Worm (Caenorhabditis elegans): ENCODE data around the gene srx-104.

DNA sequence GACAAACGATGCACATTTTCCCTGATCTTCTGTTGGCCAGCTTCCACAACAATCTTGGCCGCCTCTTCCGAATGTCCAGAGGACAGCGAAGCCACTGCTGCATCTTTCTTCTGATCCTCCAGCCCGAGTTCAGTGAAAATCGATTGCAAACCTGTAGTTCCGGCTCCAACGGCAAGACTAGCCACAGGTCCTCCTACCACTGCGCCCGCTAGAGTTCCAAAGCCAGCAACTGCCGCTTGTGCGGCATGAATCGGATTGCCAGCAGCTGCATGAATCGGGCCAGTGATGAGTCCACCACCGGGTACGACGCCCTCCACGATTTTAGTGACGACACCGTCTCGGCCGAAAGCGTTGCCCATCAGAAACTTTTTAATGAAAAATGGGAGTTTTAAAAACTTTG lies 11.2 kb downstream of the srx-104 start, which contains the start of gene ifas-1:
- TF ChIP-seq nhr-71 (tag; optimal IDR thresholded peaks at IDR 0.05), result no peak
- TF ChIP-seq nhr-77 (tag; optimal IDR thresholded peaks at IDR 0.05), result no peak
- no peak for TF ChIP-seq sptf-1 (tag; optimal IDR thresholded peaks at IDR 0.05)
- no peak for TF ChIP-seq hpl-2 (GFP tag; optimal IDR thresholded peaks at IDR 0.05)
- TF ChIP-seq nhr-20 (tag; optimal IDR thresholded peaks at IDR 0.05), result no peak
- TF ChIP-seq lin-39 (tag; optimal IDR thresholded peaks at IDR 0.05), result no peak
- no peak for TF ChIP-seq mep-1 (tag; optimal IDR thresholded peaks at IDR 0.05)
- TF ChIP-seq unc-62 (GFP tag; optimal IDR thresholded peaks at IDR 0.05), result no peak
- no peak for TF ChIP-seq nhr-47 (tag; optimal IDR thresholded peaks at IDR 0.05)
- no peak for TF ChIP-seq F16B12.6 (tag; optimal IDR thresholded peaks at IDR 0.05)
- no peak for TF ChIP-seq nhr-11 (tag; optimal IDR thresholded peaks at IDR 0.05)
- no peak for TF ChIP-seq nhr-19 (GFP tag; conservative IDR thresholded peaks at IDR 0.05)
- TF ChIP-seq efl-1 (optimal IDR thresholded peaks at IDR 0.05), result no peak
- no peak for TF ChIP-seq efl-1 (GFP tag; optimal IDR thresholded peaks at IDR 0.05 in 1 of 2)
